Fruit fly (Drosophila melanogaster) whole organism, wandering third instar larva: ENCODE results near the gene CG14646.

Source experiments
- Abd-B ChIP-seq: fragments of >200 bp; optimal IDR thresholded peaks from 2 replicates; lab custom pipeline; 2017; ENCODE audit warnings: missing biosample characterization, missing genetic modification characterization
- CG32264 ChIP-seq: fragments of 200-800 bp; sonication (Bioruptor generic); optimal IDR thresholded peaks from 2 replicates; lab custom pipeline; 2016; ENCODE audit warnings: missing biosample characterization, missing genetic modification characterization
- CG9705 ChIP-seq: fragments of 200-800 bp; sonication (Bioruptor generic); optimal IDR thresholded peaks from 2 replicates; lab custom pipeline; 2018; ENCODE audit warnings: missing biosample characterization, mild to moderate bottlenecking, missing genetic modification characterization
- CrebA ChIP-seq: fragments of 200-800 bp; sonication (Bioruptor generic); optimal IDR thresholded peaks from 2 replicates; lab custom pipeline; 2016; ENCODE audit warnings: missing biosample characterization, mild to moderate bottlenecking, missing genetic modification characterization, borderline replicate concordance
- Dfd ChIP-seq: fragments of >200 bp; optimal IDR thresholded peaks from 2 replicates; lab custom pipeline; 2017; ENCODE audit warnings: missing biosample characterization, missing genetic modification characterization
- Dif ChIP-seq: fragments of 200-275, 200-300 bp; sonication (Bioruptor generic); optimal IDR thresholded peaks from 2 replicates; lab custom pipeline; 2018; ENCODE audit warnings: missing biosample characterization, missing genetic modification characterization; ENCODE audit not compliant: partially characterized antibody
- GATAd ChIP-seq: sonication (Bioruptor generic); optimal IDR thresholded peaks from 2 replicates; lab custom pipeline; 2016; ENCODE audit warnings: missing biosample characterization, missing genetic modification characterization
- HLH106 ChIP-seq: fragments of 200-800 bp; optimal IDR thresholded peaks from 3 replicates; lab custom pipeline; 2019; ENCODE audit warnings: missing biosample characterization, mild to moderate bottlenecking, missing genetic modification characterization, moderate library complexity
- Hnf4 ChIP-seq: fragments of 200-800 bp; sonication (Bioruptor generic); optimal IDR thresholded peaks from 2 replicates; lab custom pipeline; 2016; ENCODE audit warnings: missing biosample characterization, mild to moderate bottlenecking, missing genetic modification characterization
- Hr78 ChIP-seq: fragments of >200 bp; optimal IDR thresholded peaks from 2 replicates; lab custom pipeline; 2017; ENCODE audit warnings: missing biosample characterization, missing genetic modification characterization
- Hr83 ChIP-seq: fragments of 200-300 bp; sonication (Bioruptor generic); optimal IDR thresholded peaks from 2 replicates; lab custom pipeline; 2016; ENCODE audit warnings: missing biosample characterization, mild to moderate bottlenecking, missing genetic modification characterization, moderate library complexity; ENCODE audit not compliant: poor library complexity, severe bottlenecking
- Jra ChIP-seq: sonication (Bioruptor generic); optimal IDR thresholded peaks from 2 replicates; lab custom pipeline; 2016; ENCODE audit warnings: missing biosample characterization, missing genetic modification characterization
- Mio ChIP-seq: sonication (Bioruptor generic); optimal IDR thresholded peaks from 2 replicates; lab custom pipeline; 2016; ENCODE audit warnings: missing biosample characterization, missing genetic modification characterization
- Myc ChIP-seq: fragments of >200 bp; optimal IDR thresholded peaks from 2 replicates; lab custom pipeline; 2017
- N ChIP-seq: fragments of >200 bp; optimal IDR thresholded peaks from 2 replicates; lab custom pipeline; 2018; ENCODE audit warnings: missing biosample characterization, missing external identifiers, missing genetic modification characterization
- OdsH ChIP-seq: fragments of 200-800 bp; sonication (Bioruptor generic); optimal IDR thresholded peaks from 2 replicates; lab custom pipeline; 2016; ENCODE audit warnings: missing biosample characterization, mild to moderate bottlenecking, missing genetic modification characterization
- Rel ChIP-seq, 2 experiments: fragments of 200-800 bp; sonication (Bioruptor generic) in 1 of 2; optimal IDR thresholded peaks; 2 replicates in 1 of 2; 3 replicates in 1 of 2; lab custom pipeline; 2016 to 2019; ENCODE audit warnings: mild to moderate bottlenecking in 2 of 2, missing biosample characterization in 2 of 2, missing genetic modification characterization in 2 of 2, moderate library complexity in 1 of 2
- Sp1 ChIP-seq: fragments of 200-800 bp; sonication (Bioruptor generic); optimal IDR thresholded peaks from 3 replicates; lab custom pipeline; 2019; ENCODE audit warnings: missing biosample characterization, mild to moderate bottlenecking, missing genetic modification characterization, moderate library complexity
- Vsx2 ChIP-seq: fragments of 200-300, 225-300 bp; sonication (Bioruptor generic); optimal IDR thresholded peaks from 2 replicates; lab custom pipeline; 2018; ENCODE audit warnings: missing biosample characterization, missing genetic modification characterization; ENCODE audit not compliant: partially characterized antibody
- br ChIP-seq: fragments of 200-800 bp; sonication (Bioruptor generic); optimal IDR thresholded peaks from 2 replicates; lab custom pipeline; 2016; ENCODE audit warnings: missing biosample characterization, missing genetic modification characterization
- brk ChIP-seq: fragments of 200-800 bp; sonication (Bioruptor generic); optimal IDR thresholded peaks from 2 replicates; lab custom pipeline; 2016; ENCODE audit warnings: missing biosample characterization, mild to moderate bottlenecking, missing genetic modification characterization
- dl ChIP-seq, 2 experiments: fragments of 175-275, 200-275 bp in 1 of 2; fragments of 200-275 bp in 1 of 2; sonication (Bioruptor generic); optimal IDR thresholded peaks; lab custom pipeline; 2018; ENCODE audit warnings: mild to moderate bottlenecking in 2 of 2, missing biosample characterization in 2 of 2, missing genetic modification characterization in 2 of 2, moderate library complexity in 2 of 2; ENCODE audit not compliant: partially characterized antibody in 2 of 2, insufficient read depth in 1 of 2
- dmrt93B ChIP-seq: fragments of 200-800 bp; sonication (Bioruptor generic); optimal IDR thresholded peaks from 2 replicates; lab custom pipeline; 2018; ENCODE audit warnings: missing biosample characterization, mild to moderate bottlenecking, missing genetic modification characterization
- dsf ChIP-seq: sonication (Bioruptor generic); optimal IDR thresholded peaks from 2 replicates; lab custom pipeline; 2016; ENCODE audit warnings: missing biosample characterization, missing genetic modification characterization, borderline replicate concordance
- ey ChIP-seq: fragments of 200-800 bp; sonication (Bioruptor generic); optimal IDR thresholded peaks from 2 replicates; lab custom pipeline; 2016; ENCODE audit warnings: missing biosample characterization, missing genetic modification characterization
- foxo ChIP-seq, 2 experiments: fragments of 200-800 bp; sonication (Bioruptor generic); optimal IDR thresholded peaks; 2 replicates in 1 of 2; 3 replicates in 1 of 2; lab custom pipeline; 2016 to 2017; ENCODE audit warnings: missing biosample characterization in 2 of 2, missing genetic modification characterization in 2 of 2
- fru ChIP-seq: fragments of 200-800 bp; sonication (Bioruptor generic); optimal IDR thresholded peaks from 3 replicates; lab custom pipeline; 2016; ENCODE audit warnings: missing biosample characterization, mild to moderate bottlenecking, missing genetic modification characterization
- h ChIP-seq: fragments of 200-800 bp; sonication (Bioruptor generic); optimal IDR thresholded peaks from 3 replicates; lab custom pipeline; 2016; ENCODE audit warnings: missing biosample characterization, mild to moderate bottlenecking, missing genetic modification characterization
- jim ChIP-seq: fragments of 175-275, 200-325 bp; sonication (Bioruptor generic); optimal IDR thresholded peaks from 2 replicates; lab custom pipeline; 2016; ENCODE audit warnings: missing biosample characterization, mild to moderate bottlenecking, missing genetic modification characterization
- lola ChIP-seq: fragments of >200 bp; optimal IDR thresholded peaks from 2 replicates; lab custom pipeline; 2017; ENCODE audit warnings: missing biosample characterization, missing genetic modification characterization
- pan ChIP-seq: fragments of >200 bp; optimal IDR thresholded peaks from 2 replicates; lab custom pipeline; 2017
- psq ChIP-seq: fragments of 200-800 bp; sonication (Bioruptor generic); optimal IDR thresholded peaks from 3 replicates; lab custom pipeline; 2017; ENCODE audit warnings: missing biosample characterization, mild to moderate bottlenecking, missing genetic modification characterization, moderate library complexity
- rgr ChIP-seq: fragments of 200-800 bp; sonication (Bioruptor generic); optimal IDR thresholded peaks from 3 replicates; lab custom pipeline; 2016; ENCODE audit warnings: missing biosample characterization, mild to moderate bottlenecking, missing genetic modification characterization
- sage ChIP-seq: fragments of 200-800 bp; sonication (Bioruptor generic); optimal IDR thresholded peaks from 2 replicates; lab custom pipeline; 2016; ENCODE audit warnings: missing biosample characterization, mild to moderate bottlenecking, missing genetic modification characterization
- sv ChIP-seq: fragments of 200-800 bp; sonication (Bioruptor generic); optimal IDR thresholded peaks from 3 replicates; lab custom pipeline; 2016; ENCODE audit warnings: missing biosample characterization, missing genetic modification characterization
- tai ChIP-seq: sonication (Bioruptor generic); optimal IDR thresholded peaks from 2 replicates; lab custom pipeline; 2016; ENCODE audit warnings: missing biosample characterization, missing genetic modification characterization
- usp ChIP-seq: fragments of >200 bp; optimal IDR thresholded peaks from 2 replicates; lab custom pipeline; 2017; ENCODE audit warnings: missing biosample characterization, missing genetic modification characterization
- woc ChIP-seq: sonication (Bioruptor generic); optimal IDR thresholded peaks from 2 replicates; lab custom pipeline; 2016; ENCODE audit warnings: missing biosample characterization, mild to moderate bottlenecking, missing genetic modification characterization

The CG14646 gene

DNA sequence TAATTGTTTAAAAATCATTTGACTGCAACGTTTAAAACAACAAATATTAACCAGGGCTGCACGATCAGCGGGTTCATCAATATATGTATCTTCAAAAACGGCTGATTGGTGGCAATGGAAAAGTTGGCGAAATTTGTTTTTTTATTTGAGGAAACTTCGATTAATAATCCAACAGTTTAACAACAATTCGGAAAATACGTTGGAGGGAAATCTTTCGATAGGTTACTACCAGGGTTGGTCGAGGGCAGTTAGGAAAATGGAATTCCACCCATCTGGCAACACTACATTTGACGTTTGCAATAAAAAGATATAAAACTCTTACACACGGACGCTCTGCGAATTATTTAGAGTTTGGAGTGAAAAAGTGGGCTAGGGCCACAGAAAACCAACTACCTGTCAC is 46.9 kb downstream of the CG14646 start, which contains the start of the genes Lipt2 and CG14650:
Lipt2 (minus strand) TSS at position 217 of the 400 bp plus-strand sequence.
CG14650 (plus strand) TSS at position 275 of the 400 bp plus-strand sequence.
- TF ChIP-seq dsf (no peak), Vsx2 (GFP tag; lab: Kevin White, UChicago) (no peak), Sp1 (GFP tag; lab: Kevin White, UChicago) (peak; percentile 64), lola (GFP tag; lab: Kevin White, UChicago) (no peak), Dif (GFP tag; lab: Kevin White, UChicago) (no peak), sage (GFP tag; lab: Kevin White, UChicago) (no peak), ey (GFP tag; lab: Kevin White, UChicago) (peak; percentile 67), jim (no peak), foxo (GFP tag; optimal IDR thresholded peaks at IDR 0.05; lab: Kevin White, UChicago) (peak in 1 of 2 experiments; percentile 79), Mio (GFP tag; lab: Kevin White, UChicago) (no peak), CG32264 (GFP tag; lab: Kevin White, UChicago) (no peak), CG9705 (GFP tag; lab: Kevin White, UChicago) (peak; percentile 29), OdsH (peak; percentile 60), Dfd (GFP tag; lab: Kevin White, UChicago) (no peak), Myc (no peak), tai (GFP tag; lab: Kevin White, UChicago) (no peak), CrebA (GFP tag; lab: Kevin White, UChicago) (no peak), fru (GFP tag; lab: Kevin White, UChicago) (peak; percentile 64), GATAd (GFP tag; lab: Kevin White, UChicago) (no peak), Rel (GFP tag; optimal IDR thresholded peaks at IDR 0.05; lab: Kevin White, UChicago) (no peak), Rel (tag; optimal IDR thresholded peaks at IDR 0.05; lab: Kevin White, UChicago) (no peak), Jra (GFP tag; lab: Kevin White, UChicago) (no peak), br (GFP tag; lab: Kevin White, UChicago) (peak; percentile 65), brk (GFP tag; lab: Kevin White, UChicago) (no peak), Hnf4 (no peak), rgr (GFP tag; lab: Kevin White, UChicago) (peak; percentile 74), psq (GFP tag; lab: Kevin White, UChicago) (peak; percentile 38), HLH106 (tag; lab: Kevin White, UChicago) (peak; percentile 68), pan (lab: Kevin White, UChicago) (no peak), usp (no peak), woc (GFP tag; lab: Kevin White, UChicago) (no peak), Hr83 (GFP tag; lab: Kevin White, UChicago) (peak; percentile 46), Abd-B (GFP tag; lab: Kevin White, UChicago) (no peak), h (peak; percentile 77), sv (peak; percentile 29), dmrt93B (GFP tag; lab: Kevin White, UChicago) (no peak), Hr78 (GFP tag; lab: Kevin White, UChicago) (no peak), N (GFP tag; lab: Kevin White, UChicago) (no peak), dl (GFP tag; optimal IDR thresholded peaks at IDR 0.05; lab: Kevin White, UChicago; ENCODE audit: insufficient read depth in 1 of 2, partially characterized antibody in 2 of 2) (no peak)

DNA sequence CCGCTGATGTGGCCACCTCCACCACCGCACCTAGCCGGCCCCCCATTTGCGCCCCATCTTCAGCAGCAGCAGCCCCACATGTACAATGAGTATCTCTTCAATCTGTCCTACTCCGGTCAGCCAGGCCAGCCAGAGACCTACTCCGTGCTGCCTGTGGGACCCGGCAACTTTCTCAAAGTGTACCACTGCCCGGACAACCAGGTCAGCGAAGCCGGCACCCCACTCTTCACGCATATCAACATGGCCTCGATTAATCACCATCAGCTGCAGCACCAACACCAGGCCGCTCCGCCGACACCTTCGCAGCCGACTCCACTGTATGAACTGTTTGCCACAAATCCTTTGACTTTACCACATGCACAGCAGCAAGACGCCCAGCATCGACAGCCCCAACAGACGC is 47.7 kb downstream of the CG14646 start:
- TF ChIP-seq Rel (GFP tag; optimal IDR thresholded peaks at IDR 0.05; lab: Kevin White, UChicago), result no peak
- TF ChIP-seq Rel (tag; optimal IDR thresholded peaks at IDR 0.05; lab: Kevin White, UChicago), result no peak
- TF ChIP-seq CG9705 (GFP tag; lab: Kevin White, UChicago), result no peak
- no peak for TF ChIP-seq h
- TF ChIP-seq br (GFP tag; lab: Kevin White, UChicago), result no peak
- no peak for TF ChIP-seq HLH106 (tag; lab: Kevin White, UChicago)
- TF ChIP-seq dsf, result no peak
